Fruit fly (Drosophila melanogaster): ENCODE data around the gene Eip78C.

Eip78C gene

DNA sequence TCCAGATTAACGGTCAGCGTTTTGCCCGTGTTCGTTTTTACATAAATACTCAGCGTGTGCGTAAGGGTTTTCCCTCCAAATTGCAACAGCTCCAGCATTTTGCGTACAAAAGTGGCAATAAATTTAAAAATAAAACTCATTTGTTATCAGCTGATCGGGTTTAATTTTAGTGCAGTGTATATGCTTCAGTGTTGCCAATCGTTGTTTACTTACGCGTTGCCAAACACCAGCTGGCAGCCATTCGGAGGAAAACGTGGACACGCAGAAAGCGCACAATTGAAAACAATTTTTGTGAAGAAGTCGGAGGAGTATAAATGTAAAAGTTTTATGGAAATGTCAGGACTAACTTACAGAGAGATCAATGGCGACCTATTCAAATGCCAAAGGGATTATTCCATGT is 29.8 kb upstream of the Eip78C start, which contains the start of the genes Targ3 and park (continued):
- TF ChIP-seq CG4617 (GFP tag; optimal IDR thresholded peaks at IDR 0.05; ENCODE audit: borderline replicate concordance) (peak; percentile 57), CG10267 (tag; optimal IDR thresholded peaks at IDR 0.05) (peak; percentile 31), CG10543 (GFP tag; optimal IDR thresholded peaks at IDR 0.05) (peak; percentile 22), CHES-1-like (GFP tag; optimal IDR thresholded peaks at IDR 0.05) (peak; percentile 28), ems (GFP tag; optimal IDR thresholded peaks at IDR 0.05) (peak; percentile 40), Scr (GFP tag; IDR thresholded peaks at IDR 0.05; ENCODE audit: partially characterized antibody) (peak; percentile 33; the same call in 1 of the 2 replicates), CG13123 (GFP tag; optimal IDR thresholded peaks at IDR 0.05) (peak; percentile 10), crp (GFP tag; optimal IDR thresholded peaks at IDR 0.05) (peak; percentile 45 to 92), zfh2 (GFP tag; optimal IDR thresholded peaks at IDR 0.05) (peak; percentile 55), grn (GFP tag; optimal IDR thresholded peaks at IDR 0.05) (peak; percentile 31), sna (GFP tag; IDR thresholded peaks at IDR 0.05; ENCODE audit: partially characterized antibody) (peak; percentile 30; the same call in 1 of the 2 replicates), MBD-R2 (GFP tag; IDR thresholded peaks at IDR 0.05) (peak; percentile 97), sens (GFP tag) (peak; percentile 79), CG10979 (tag; optimal IDR thresholded peaks at IDR 0.05) (peak; percentile 1), Myb (GFP tag; optimal IDR thresholded peaks at IDR 0.05) (peak; percentile 49), CG17829 (tag; optimal IDR thresholded peaks at IDR 0.05) (peak; percentile 4), slbo (GFP tag; IDR thresholded peaks at IDR 0.05) (peak; percentile 71), nmo (GFP tag; optimal IDR thresholded peaks at IDR 0.05) (peak; percentile 7), tup (GFP tag; optimal IDR thresholded peaks at IDR 0.05) (no peak), CG3407 (GFP tag; optimal IDR thresholded peaks at IDR 0.05) (no peak), exex (tag; optimal IDR thresholded peaks at IDR 0.05) (no peak), dati (GFP tag; IDR thresholded peaks at IDR 0.05) (no peak), D19A (tag; optimal IDR thresholded peaks at IDR 0.05) (peak; percentile 2), CG13775 (GFP tag; optimal IDR thresholded peaks at IDR 0.05) (peak; percentile 2), Hsf (GFP tag; optimal IDR thresholded peaks at IDR 0.05) (peak; percentile 56), Mes4 (GFP tag; optimal IDR thresholded peaks at IDR 0.05) (peak; percentile 2), CG2202 (tag; optimal IDR thresholded peaks at IDR 0.05) (no peak), CG2199 (GFP tag; IDR thresholded peaks at IDR 0.05) (0 out of 3 replicates have a peak, but pooled peaks have one; percentile 33), CG13424 (tag; optimal IDR thresholded peaks at IDR 0.05) (no peak), fd102C (GFP tag; optimal IDR thresholded peaks at IDR 0.05) (no peak), amos (GFP tag; IDR thresholded peaks at IDR 0.05; ENCODE audit: partially characterized antibody) (no peak; the same call in 1 of the 2 replicates), CG13287 (GFP tag; IDR thresholded peaks at IDR 0.05; ENCODE audit: partially characterized antibody) (peak; percentile 49), Dp (GFP tag; optimal IDR thresholded peaks at IDR 0.05) (peak; percentile 84), Hmr (GFP tag; optimal IDR thresholded peaks at IDR 0.05) (peak; percentile 49), CG14050 (GFP tag; IDR thresholded peaks at IDR 0.05) (no peak), fru (optimal IDR thresholded peaks at IDR 0.05) (no peak), CG9932 (GFP tag; IDR thresholded peaks at IDR 0.05) (peak; percentile 29; the same call in 1 of the 2 replicates), B-H2 (GFP tag; optimal IDR thresholded peaks at IDR 0.05) (peak; percentile 8), Bgb (GFP tag; IDR thresholded peaks at IDR 0.05; ENCODE audit: partially characterized antibody) (peak; percentile 23; the same call in 1 of the 2 replicates), CG12769 (tag; optimal IDR thresholded peaks at IDR 0.05) (peak; percentile 57), stwl (tag; optimal IDR thresholded peaks at IDR 0.05) (peak; percentile 71), Bteb2 (GFP tag; optimal IDR thresholded peaks at IDR 0.05) (peak; percentile 19), CG4282 (GFP tag; optimal IDR thresholded peaks at IDR 0.05) (peak; percentile 55), mam (GFP tag; optimal IDR thresholded peaks at IDR 0.05) (peak; percentile 27), CG13296 (GFP tag; optimal IDR thresholded peaks at IDR 0.05) (peak; percentile 1)

Data from whole organism, embryonic.